Fruit fly (Drosophila melanogaster) whole organism, embryonic: ENCODE results near the gene CG11828.

Source experiments
- Atf-2 ChIP-seq: fragments of 200-800 bp; sonication (Bioruptor generic); optimal IDR thresholded peaks from 2 replicates; lab custom pipeline; 2016; ENCODE audit warnings: missing biosample characterization, missing genetic modification characterization
- Atf3 ChIP-seq: fragments of 200-800 bp; sonication (Bioruptor generic); optimal IDR thresholded peaks from 3 replicates; lab custom pipeline; 2016; ENCODE audit warnings: missing biosample characterization, missing genetic modification characterization
- Bteb2 ChIP-seq: fragments of 200-800 bp; sonication (Bioruptor generic); optimal IDR thresholded peaks from 2 replicates; lab custom pipeline; 2016; ENCODE audit warnings: missing biosample characterization, missing genetic modification characterization
- C15 ChIP-seq: fragments of 200-800 bp; sonication (Bioruptor generic); IDR thresholded peaks from 3 replicates; pipeline ENCODE4 v1.3.6; 2022; ENCODE audit warnings: missing biosample characterization, missing genetic modification characterization
- CG10147 ChIP-seq: fragments of 200-800 bp; sonication (Bioruptor generic); optimal IDR thresholded peaks from 2 replicates; lab custom pipeline; 2019; ENCODE audit warnings: missing biosample characterization, mild to moderate bottlenecking, missing genetic modification characterization, moderate library complexity
- CG10209 ChIP-seq: fragments of 200-800 bp; sonication (Bioruptor generic); optimal IDR thresholded peaks from 3 replicates; lab custom pipeline; 2017; ENCODE audit warnings: missing biosample characterization, mild to moderate bottlenecking, missing genetic modification characterization, missing genetic modification reagents
- CG10366 ChIP-seq: fragments of 200-800 bp; sonication (Bioruptor generic); IDR thresholded peaks from 2 replicates; pipeline ENCODE4 v1.3.6; 2022; ENCODE audit warnings: missing biosample characterization, missing genetic modification characterization
- CG10565 ChIP-seq: fragments of 200-800 bp; sonication (Bioruptor generic); optimal IDR thresholded peaks from 3 replicates; lab custom pipeline; 2016; ENCODE audit warnings: missing biosample characterization, mild to moderate bottlenecking, missing genetic modification characterization
- CG10654 ChIP-seq: fragments of 200-800 bp; sonication (Bioruptor generic); optimal IDR thresholded peaks from 2 replicates; lab custom pipeline; 2016; ENCODE audit warnings: missing biosample characterization, missing genetic modification characterization
- CG1647 ChIP-seq: fragments of 200-800 bp; sonication (Bioruptor generic); optimal IDR thresholded peaks from 3 replicates; lab custom pipeline; 2016; ENCODE audit warnings: missing biosample characterization, missing genetic modification characterization
- CG17328 ChIP-seq: fragments of 200-800 bp; sonication (Bioruptor generic); IDR thresholded peaks from 2 replicates; pipeline ENCODE4 v1.3.6; 2022; ENCODE audit warnings: missing biosample characterization, missing genetic modification characterization
- CG31365 ChIP-seq: fragments of 200-800 bp; sonication (Bioruptor generic); optimal IDR thresholded peaks from 2 replicates; lab custom pipeline; 2018; ENCODE audit warnings: missing biosample characterization, mild to moderate bottlenecking, missing genetic modification characterization
- CG3281 ChIP-seq: fragments of 200-800 bp; sonication (Bioruptor generic); optimal IDR thresholded peaks from 3 replicates; lab custom pipeline; 2017; ENCODE audit warnings: missing biosample characterization, mild to moderate bottlenecking, missing genetic modification characterization
- CG4820 ChIP-seq: fragments of 200-800 bp; sonication (Bioruptor generic); optimal IDR thresholded peaks from 3 replicates; lab custom pipeline; 2016; ENCODE audit warnings: missing biosample characterization, missing genetic modification characterization
- CG6765 ChIP-seq: fragments of 200-800 bp; sonication (Bioruptor generic); optimal IDR thresholded peaks from 3 replicates; lab custom pipeline; 2017; ENCODE audit warnings: missing biosample characterization, mild to moderate bottlenecking, missing genetic modification characterization
- CG8359 ChIP-seq: fragments of 200-800 bp; sonication (Bioruptor generic); optimal IDR thresholded peaks from 2 replicates; lab custom pipeline; 2017; ENCODE audit warnings: missing biosample characterization, mild to moderate bottlenecking, missing genetic modification characterization, borderline replicate concordance
- CG9437 ChIP-seq: fragments of 200-800 bp; sonication (Bioruptor generic); optimal IDR thresholded peaks from 2 replicates; lab custom pipeline; 2018; ENCODE audit warnings: missing biosample characterization, mild to moderate bottlenecking, missing genetic modification characterization
- ERR ChIP-seq: fragments of 200-800 bp; sonication (Bioruptor generic); optimal IDR thresholded peaks from 2 replicates; lab custom pipeline; 2016; ENCODE audit warnings: missing biosample characterization, missing genetic modification characterization
- Elba2 ChIP-seq: fragments of 200-800 bp; sonication (Bioruptor generic); optimal IDR thresholded peaks from 3 replicates; lab custom pipeline; 2016; ENCODE audit warnings: missing biosample characterization, missing genetic modification characterization
- Fer1 ChIP-seq: fragments of 200-800 bp; sonication (Bioruptor generic); optimal IDR thresholded peaks from 2 replicates; lab custom pipeline; 2017; ENCODE audit warnings: missing biosample characterization, mild to moderate bottlenecking, missing genetic modification characterization
- Fer2 ChIP-seq: fragments of 200-800 bp; sonication (Bioruptor generic); optimal IDR thresholded peaks from 2 replicates; lab custom pipeline; 2018; ENCODE audit warnings: missing biosample characterization, mild to moderate bottlenecking, missing genetic modification characterization, moderate library complexity
- H2.0 ChIP-seq: fragments of 200-800 bp; sonication (Bioruptor generic); IDR thresholded peaks from 2 replicates; pipeline ENCODE4 v1.3.6; 2022; ENCODE audit warnings: missing biosample characterization, missing genetic modification characterization
- HLH54F ChIP-seq: fragments of 200-800 bp; sonication (Bioruptor generic); optimal IDR thresholded peaks from 3 replicates; lab custom pipeline; 2016; ENCODE audit warnings: missing biosample characterization, missing genetic modification characterization
- Hey ChIP-seq: fragments of 200-800 bp; sonication (Bioruptor generic); optimal IDR thresholded peaks from 3 replicates; lab custom pipeline; 2018; ENCODE audit warnings: missing biosample characterization, mild to moderate bottlenecking, missing genetic modification characterization
- HmgD ChIP-seq: fragments of 200-800 bp; sonication (Bioruptor generic); optimal IDR thresholded peaks from 3 replicates; lab custom pipeline; 2016; ENCODE audit warnings: missing biosample characterization, missing genetic modification characterization
- Meics ChIP-seq: fragments of 200-800 bp; sonication (Bioruptor generic); optimal IDR thresholded peaks from 2 replicates; lab custom pipeline; 2017; ENCODE audit warnings: missing biosample characterization, mild to moderate bottlenecking, missing genetic modification characterization
- Mrtf ChIP-seq: fragments of 200-800 bp; sonication (Bioruptor generic); IDR thresholded peaks from 3 replicates; pipeline ENCODE4 v1.3.6; 2022; ENCODE audit warnings: missing biosample characterization, missing genetic modification characterization
- Myb ChIP-seq: fragments of 200-800 bp; sonication (Bioruptor generic); optimal IDR thresholded peaks from 2 replicates; lab custom pipeline; 2016; ENCODE audit warnings: missing biosample characterization, missing genetic modification characterization
- Pdp1 ChIP-seq, 2 experiments: fragments of 200-800 bp; sonication (Bioruptor generic); optimal IDR thresholded peaks; 3 replicates each; lab custom pipeline; 2016; ENCODE audit warnings: missing biosample characterization in 2 of 2, missing genetic modification characterization in 2 of 2, mild to moderate bottlenecking in 1 of 2, moderate library complexity in 1 of 2
- Sry-δ ChIP-seq: fragments of 200-800 bp; sonication (Bioruptor generic); optimal IDR thresholded peaks from 2 replicates; lab custom pipeline; 2016; ENCODE audit warnings: missing biosample characterization, missing genetic modification characterization
- Ssrp ChIP-seq: fragments of 200-800 bp; sonication (Bioruptor generic); optimal IDR thresholded peaks from 2 replicates; lab custom pipeline; 2018; ENCODE audit warnings: missing biosample characterization, mild to moderate bottlenecking, missing genetic modification characterization, moderate library complexity
- az2 ChIP-seq: fragments of 200-800 bp; sonication (Bioruptor generic); optimal IDR thresholded peaks from 3 replicates; lab custom pipeline; 2016; ENCODE audit warnings: missing biosample characterization, missing genetic modification characterization
- ci ChIP-seq: fragments of 200-800 bp; sonication (Bioruptor generic); IDR thresholded peaks from 3 replicates; pipeline ENCODE4 v1.3.6; 2022; ENCODE audit warnings: missing biosample characterization, missing genetic modification characterization
- da ChIP-seq: fragments of 200-800 bp; sonication (Bioruptor generic); optimal IDR thresholded peaks from 2 replicates; lab custom pipeline; 2016; ENCODE audit warnings: missing biosample characterization, missing genetic modification characterization
- dm ChIP-seq: fragments of 200-800 bp; sonication (Bioruptor generic); optimal IDR thresholded peaks from 3 replicates; lab custom pipeline; 2016; ENCODE audit warnings: missing biosample characterization, missing genetic modification characterization
- emc ChIP-seq: fragments of 200-800 bp; sonication (Bioruptor generic); optimal IDR thresholded peaks from 2 replicates; lab custom pipeline; 2016; ENCODE audit warnings: missing biosample characterization, missing genetic modification characterization
- en ChIP-seq: fragments of 200-800 bp; sonication (Bioruptor generic); optimal IDR thresholded peaks from 2 replicates; lab custom pipeline; 2016; ENCODE audit warnings: missing biosample characterization, missing genetic modification characterization
- fu2 ChIP-seq: fragments of 200-800 bp; sonication (Bioruptor generic); optimal IDR thresholded peaks from 2 replicates; lab custom pipeline; 2016; ENCODE audit warnings: missing biosample characterization, missing genetic modification characterization
- kni ChIP-seq: fragments of 200-800 bp; sonication (Bioruptor generic); optimal IDR thresholded peaks from 3 replicates; lab custom pipeline; 2017; ENCODE audit warnings: mild to moderate bottlenecking, missing biosample characterization, missing genetic modification reagents, missing genetic modification characterization
- nerfin-2 ChIP-seq: fragments of 200-800 bp; sonication (Bioruptor generic); IDR thresholded peaks from 2 replicates; pipeline ENCODE4 v1.3.6; 2022; ENCODE audit warnings: missing biosample characterization, missing genetic modification characterization; ENCODE audit not compliant: partially characterized antibody
- odd ChIP-seq: fragments of 200-800 bp; sonication (Bioruptor generic); optimal IDR thresholded peaks from 2 replicates; lab custom pipeline; 2017; ENCODE audit warnings: missing biosample characterization, mild to moderate bottlenecking, missing genetic modification characterization
- rib ChIP-seq: fragments of 200-800 bp; sonication (Bioruptor generic); IDR thresholded peaks from 2 replicates; pipeline ENCODE4 v1.3.6; 2022; ENCODE audit warnings: missing biosample characterization, missing genetic modification characterization
- salm ChIP-seq: fragments of 200-800 bp; sonication (Bioruptor generic); optimal IDR thresholded peaks from 2 replicates; lab custom pipeline; 2018; ENCODE audit warnings: missing biosample characterization, mild to moderate bottlenecking, missing genetic modification characterization
- seq ChIP-seq: fragments of 200-800 bp; sonication (Bioruptor generic); IDR thresholded peaks from 2 replicates; pipeline ENCODE4 v1.3.6; 2022; ENCODE audit warnings: missing biosample characterization, missing genetic modification characterization
- slou ChIP-seq: fragments of 200-800 bp; sonication (Bioruptor generic); optimal IDR thresholded peaks from 3 replicates; lab custom pipeline; 2016; ENCODE audit warnings: missing biosample characterization, missing genetic modification characterization
- sna ChIP-seq: fragments of 200-800 bp; sonication (Bioruptor generic); IDR thresholded peaks from 2 replicates; pipeline ENCODE4 v1.3.6; 2022; ENCODE audit warnings: missing biosample characterization, missing genetic modification characterization; ENCODE audit not compliant: partially characterized antibody
- sr ChIP-seq: fragments of 200-800 bp; sonication (Bioruptor generic); IDR thresholded peaks from 3 replicates; pipeline ENCODE4 v1.3.6; 2022; ENCODE audit warnings: missing biosample characterization, missing genetic modification characterization
- twi ChIP-seq: fragments of 200-800 bp; optimal IDR thresholded peaks from 2 replicates; lab custom pipeline; 2019; ENCODE audit warnings: missing biosample characterization, mild to moderate bottlenecking, missing genetic modification characterization, moderate library complexity
- usp ChIP-seq: fragments of >200 bp; optimal IDR thresholded peaks from 2 replicates; lab custom pipeline; 2017; ENCODE audit warnings: missing biosample characterization, missing genetic modification characterization
- vnd ChIP-seq: fragments of 200-800 bp; sonication (Bioruptor generic); IDR thresholded peaks from 3 replicates; pipeline ENCODE4 v1.3.6; 2022; ENCODE audit warnings: missing biosample characterization, missing genetic modification characterization; ENCODE audit not compliant: partially characterized antibody
- vvl ChIP-seq: fragments of 200-800 bp; sonication (Bioruptor generic); IDR thresholded peaks from 2 replicates; pipeline ENCODE4 v1.3.6; 2022; ENCODE audit warnings: missing biosample characterization, missing genetic modification characterization

CG11828 gene

dm6 chr3R:28904816-28905435, 17.9 kb upstream of the CG11828 start (continued):
- TF ChIP-seq en (GFP tag; lab: Kevin White, UChicago) = peak; percentile 26
- TF ChIP-seq Elba2 = no peak
- peak; percentile 75 for TF ChIP-seq ERR (GFP tag; lab: Kevin White, UChicago)
- TF ChIP-seq dm (GFP tag; lab: Kevin White, UChicago) = peak; percentile 11
- peak; percentile 73 for TF ChIP-seq emc (GFP tag; lab: Kevin White, UChicago)
- TF ChIP-seq Fer2 (tag; lab: Kevin White, UChicago) = peak; percentile 46
- peak; percentile 68 for TF ChIP-seq CG3281 (GFP tag; lab: Kevin White, UChicago)
- TF ChIP-seq twi (tag; lab: Kevin White, UChicago) = peak; percentile 43
- TF ChIP-seq CG17328 (GFP tag; lab: Robert Waterston, UW) = peak; percentile 78
- no peak for TF ChIP-seq Hey (tag; lab: Kevin White, UChicago)
- peak; percentile 31 for TF ChIP-seq CG10654 (GFP tag; lab: Kevin White, UChicago)
- peak; percentile 33 for TF ChIP-seq salm (tag; lab: Kevin White, UChicago)
- peak; percentile 63 for TF ChIP-seq Myb (GFP tag; lab: Kevin White, UChicago)
- TF ChIP-seq CG31365 (tag; lab: Kevin White, UChicago) = peak; percentile 51
- TF ChIP-seq nerfin-2 = no peak
- TF ChIP-seq usp (GFP tag; lab: Kevin White, UChicago) = no peak
- no peak for TF ChIP-seq CG10565 (GFP tag; lab: Kevin White, UChicago)
- TF ChIP-seq ci (GFP tag; lab: Robert Waterston, UW) = peak; percentile 87
- peak; percentile 75 for TF ChIP-seq Atf-2 (GFP tag; lab: Kevin White, UChicago)
- TF ChIP-seq kni (GFP tag; lab: Kevin White, UChicago) = no peak
- TF ChIP-seq CG8359 (GFP tag; lab: Kevin White, UChicago) = no peak
- TF ChIP-seq Bteb2 (GFP tag; lab: Kevin White, UChicago) = peak; percentile 81
- peak; percentile 60 for TF ChIP-seq CG1647 (GFP tag; lab: Kevin White, UChicago)
- TF ChIP-seq Atf3 (GFP tag; lab: Kevin White, UChicago) = peak; percentile 66
- peak; percentile 67 for TF ChIP-seq Meics (GFP tag; lab: Kevin White, UChicago)
- TF ChIP-seq slou (GFP tag; lab: Kevin White, UChicago) = peak; percentile 25
- peak; percentile 12 for TF ChIP-seq HmgD (GFP tag; lab: Kevin White, UChicago)
- TF ChIP-seq H2.0 (GFP tag; lab: Robert Waterston, UW) = peak; percentile 83
- peak; percentile 49 for TF ChIP-seq CG10147 (GFP tag; lab: Kevin White, UChicago)
- peak; percentile 4 for TF ChIP-seq CG9437 (GFP tag; lab: Kevin White, UChicago)
- TF ChIP-seq Sry-δ = peak; percentile 23
- TF ChIP-seq C15 (GFP tag; lab: Robert Waterston, UW) = peak; percentile 76; the same call in 2 of the 3 replicates
- peak; percentile 73 for TF ChIP-seq az2 (GFP tag; lab: Kevin White, UChicago)
- peak; percentile 85 for TF ChIP-seq CG10366
- TF ChIP-seq seq (GFP tag; lab: Robert Waterston, UW) = peak; percentile 49
- peak; percentile 82 for TF ChIP-seq HLH54F
- TF ChIP-seq sr = peak; percentile 54; the same call in 2 of the 3 replicates
- no peak for TF ChIP-seq Fer1 (GFP tag; lab: Kevin White, UChicago)
- peak; percentile 77 for TF ChIP-seq rib (GFP tag; lab: Robert Waterston, UW)
- TF ChIP-seq sna = no peak
- peak; percentile 65 for TF ChIP-seq CG10209 (GFP tag; lab: Kevin White, UChicago)
- peak; percentile 49 for TF ChIP-seq da (GFP tag; lab: Kevin White, UChicago)
- TF ChIP-seq vvl (GFP tag; lab: Robert Waterston, UW) = peak; percentile 85
- TF ChIP-seq Pdp1 (GFP tag; optimal IDR thresholded peaks at IDR 0.05; lab: Kevin White, UChicago) = peak; percentile 70 to 81
- peak; percentile 57 for TF ChIP-seq odd (GFP tag; lab: Kevin White, UChicago)
- TF ChIP-seq fu2 = peak; percentile 66
- TF ChIP-seq Ssrp (tag; lab: Kevin White, UChicago) = peak; percentile 61
- TF ChIP-seq Mrtf (GFP tag; lab: Robert Waterston, UW) = peak; percentile 79
- no peak for TF ChIP-seq vnd (GFP tag; lab: Robert Waterston, UW)
- TF ChIP-seq CG4820 (GFP tag; lab: Kevin White, UChicago) = peak; percentile 33
- peak; percentile 27 for TF ChIP-seq CG6765 (GFP tag; lab: Kevin White, UChicago)
